Fruit fly (Drosophila melanogaster) Kc167 (cell line): ENCODE measurements around the gene jub.

Source experiments
- Sin3A ChIP-seq: fragments of >200 bp; optimal IDR thresholded peaks from 2 replicates; lab custom pipeline; 2018; ENCODE audit warnings: missing external identifiers
- h ChIP-seq: fragments of >200 bp; optimal IDR thresholded peaks from 3 replicates; lab custom pipeline; 2018; ENCODE audit warnings: missing external identifiers
- psq ChIP-seq: fragments of >200 bp; optimal IDR thresholded peaks from 2 replicates; lab custom pipeline; 2017; ENCODE audit warnings: missing external identifiers
- ttk ChIP-seq: sonication (Bioruptor generic); optimal IDR thresholded peaks from 2 replicates; lab custom pipeline; 2017; ENCODE audit warnings: missing external identifiers

DNA sequence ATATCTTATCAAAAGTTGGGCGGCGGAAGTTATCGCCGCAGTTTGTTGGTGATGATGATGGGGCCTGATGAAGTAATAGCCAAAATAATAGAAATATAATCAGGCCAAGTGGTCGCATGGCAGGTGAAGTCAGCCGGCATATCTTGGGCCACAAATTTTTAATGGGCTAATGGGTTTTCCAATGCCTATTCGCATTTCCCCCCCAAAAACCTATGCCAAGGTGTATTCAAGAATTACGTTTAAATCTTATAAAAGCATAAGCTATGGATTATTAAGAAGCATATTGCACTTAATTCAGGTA lies 12.0 kb downstream of the jub start:
- no peak for TF ChIP-seq h
- TF ChIP-seq ttk (lab: Kevin White, UChicago) = no peak
- no peak for TF ChIP-seq Sin3A
- TF ChIP-seq psq = no peak
